Worm (Caenorhabditis elegans) whole organism, L4/young adult: ENCODE measurements around the gene his-62.

Experiments used
- W03F9.2 ChIP-seq: fragments of 150-350 bp; optimal IDR thresholded peaks from 2 replicates; lab custom pipeline; 2014; ENCODE audit warnings: missing biosample characterization, missing genetic modification characterization
- dao-5 ChIP-seq: sonication (generic microtip); optimal IDR thresholded peaks from 2 replicates; lab custom pipeline; 2016; ENCODE audit warnings: missing genotype, missing genetic modification characterization, moderate library complexity, missing compliant biosample characterization
- him-1 ChIP-seq: sonication (generic microtip); optimal IDR thresholded peaks from 2 replicates; lab custom pipeline; 2016; ENCODE audit warnings: missing genotype, missing genetic modification reagents, missing genetic modification characterization, missing compliant biosample characterization

Gene his-62

ce11 chrIV:7500924-7501323, 14.6 kb downstream of the his-62 start:
- TF ChIP-seq him-1 (tag; lab: Kevin White, UChicago), result no peak
- no peak for TF ChIP-seq W03F9.2 (tag; lab: Kevin White, UChicago)
- TF ChIP-seq dao-5 (tag; lab: Kevin White, UChicago), result no peak

ce11 chrIV:7501337-7501736, 15.0 kb downstream of the his-62 start, which contains the start of gene F55G1.15:
F55G1.15 (minus strand) TSS chrIV:7501437.
- TF ChIP-seq dao-5 (tag; lab: Kevin White, UChicago) (no peak), him-1 (tag; lab: Kevin White, UChicago) (no peak), W03F9.2 (tag; lab: Kevin White, UChicago) (no peak)

ce11 chrIV:7503322-7503721, 17.0 kb downstream of the his-62 start, which contains the start of gene glt-6:
glt-6 (plus strand) TSS chrIV:7503622.
- TF ChIP-seq him-1 (tag; lab: Kevin White, UChicago), result no peak
- no peak for TF ChIP-seq W03F9.2 (tag; lab: Kevin White, UChicago)
- no peak for TF ChIP-seq dao-5 (tag; lab: Kevin White, UChicago)

- TF ChIP-seq W03F9.2 (tag; lab: Kevin White, UChicago), result no peak
- TF ChIP-seq him-1 (tag; lab: Kevin White, UChicago), result no peak
- TF ChIP-seq dao-5 (tag; lab: Kevin White, UChicago), result no peak
Measured at ce11 chrIV:7505866-7506488, 19.6 kb downstream of the his-62 start.

ce11 chrIV:7506711-7507110, 20.4 kb downstream of the his-62 start:
- TF ChIP-seq dao-5 (tag; lab: Kevin White, UChicago) (no peak), W03F9.2 (tag; lab: Kevin White, UChicago) (no peak), him-1 (tag; lab: Kevin White, UChicago) (no peak)

ce11 chrIV:7507305-7507704, 21.0 kb downstream of the his-62 start:
- TF ChIP-seq dao-5 (tag; lab: Kevin White, UChicago) (no peak), W03F9.2 (tag; lab: Kevin White, UChicago) (no peak), him-1 (tag; lab: Kevin White, UChicago) (no peak)

- TF ChIP-seq dao-5 (tag; lab: Kevin White, UChicago) (no peak), him-1 (tag; lab: Kevin White, UChicago) (no peak), W03F9.2 (tag; lab: Kevin White, UChicago) (no peak)
Measured at ce11 chrIV:7507841-7508509, 21.6 kb downstream of the his-62 start, which contains the start of the genes vdac-1 and R05G6.5. vdac-1 (minus strand) TSS chrIV:7507891. R05G6.5 (plus strand) TSS chrIV:7508367.

- TF ChIP-seq dao-5 (tag; lab: Kevin White, UChicago) (no peak), him-1 (tag; lab: Kevin White, UChicago) (no peak), W03F9.2 (tag; lab: Kevin White, UChicago) (no peak)
Measured at ce11 chrIV:7508850-7509249, 22.5 kb downstream of the his-62 start.

- no peak for TF ChIP-seq W03F9.2 (tag; lab: Kevin White, UChicago)
- TF ChIP-seq dao-5 (tag; lab: Kevin White, UChicago), result no peak
- TF ChIP-seq him-1 (tag; lab: Kevin White, UChicago), result no peak
Measured at ce11 chrIV:7510829-7511228, 24.5 kb downstream of the his-62 start.

- no peak for TF ChIP-seq dao-5 (tag; lab: Kevin White, UChicago)
- no peak for TF ChIP-seq him-1 (tag; lab: Kevin White, UChicago)
- TF ChIP-seq W03F9.2 (tag; lab: Kevin White, UChicago), result no peak
Measured at ce11 chrIV:7512617-7513233, 26.4 kb downstream of the his-62 start, which contains the start of the genes plc-4 and R05G6.4. plc-4 (minus strand) TSS chrIV:7512667. R05G6.4 (plus strand) TSS chrIV:7513233.

- TF ChIP-seq him-1 (tag; lab: Kevin White, UChicago) (no peak), dao-5 (tag; lab: Kevin White, UChicago) (no peak), W03F9.2 (tag; lab: Kevin White, UChicago) (no peak)
Measured at ce11 chrIV:7516167-7516566, 29.8 kb downstream of the his-62 start, which contains the start of the genes R05G6.9 and R05G6.3. R05G6.9 (minus strand) TSS chrIV:7516267. R05G6.3 (plus strand) TSS chrIV:7516552.

- TF ChIP-seq W03F9.2 (tag; lab: Kevin White, UChicago), result no peak
- TF ChIP-seq him-1 (tag; lab: Kevin White, UChicago), result no peak
- TF ChIP-seq dao-5 (tag; lab: Kevin White, UChicago), result no peak
Measured at ce11 chrIV:7520258-7520657, 33.9 kb downstream of the his-62 start.

ce11 chrIV:7520841-7521240, 34.5 kb downstream of the his-62 start:
- no peak for TF ChIP-seq W03F9.2 (tag; lab: Kevin White, UChicago)
- TF ChIP-seq him-1 (tag; lab: Kevin White, UChicago), result no peak
- no peak for TF ChIP-seq dao-5 (tag; lab: Kevin White, UChicago)
